Fruit fly (Drosophila melanogaster): ENCODE measurements around the gene DCP2.

The DCP2 gene

dm6 chr3L:15826985-15827635 lies 887 bp upstream of the DCP2 start (continued):
- peak; percentile 89 for TF ChIP-seq net (GFP tag; optimal IDR thresholded peaks at IDR 0.05)
- peak; percentile 88 for TF ChIP-seq CG10669 (GFP tag; optimal IDR thresholded peaks at IDR 0.05)
- peak; percentile 95 for TF ChIP-seq svp (GFP tag)
- peak; percentile 85 for TF ChIP-seq Blimp-1 (GFP tag; optimal IDR thresholded peaks at IDR 0.05)
- peak; percentile 84 for TF ChIP-seq Sox102F (GFP tag; optimal IDR thresholded peaks at IDR 0.05)
- peak; percentile 88 for TF ChIP-seq Sox14 (GFP tag; optimal IDR thresholded peaks at IDR 0.05)
- TF ChIP-seq CG4318 (GFP tag; optimal IDR thresholded peaks at IDR 0.05): peak; percentile 89
- TF ChIP-seq CG9139 (GFP tag; optimal IDR thresholded peaks at IDR 0.05): no peak
- peak; percentile 88 for TF ChIP-seq CG8119 (GFP tag; IDR thresholded peaks at IDR 0.05)
- peak; percentile 92 for TF ChIP-seq CG10631 (GFP tag; optimal IDR thresholded peaks at IDR 0.05)
- TF ChIP-seq Gug (GFP tag; IDR thresholded peaks at IDR 0.05): peak; percentile 57
- TF ChIP-seq CG11294 (GFP tag; IDR thresholded peaks at IDR 0.05): peak; percentile 58; the same call in 1 of the 2 replicates
- TF ChIP-seq CG6276 (GFP tag; optimal IDR thresholded peaks at IDR 0.05): no peak
- peak; percentile 90 for TF ChIP-seq achi (GFP tag; optimal IDR thresholded peaks at IDR 0.05)
- TF ChIP-seq spab (GFP tag; optimal IDR thresholded peaks at IDR 0.05): peak; percentile 88
- peak; percentile 86 for TF ChIP-seq Eip75B (GFP tag; optimal IDR thresholded peaks at IDR 0.05)
- peak; percentile 94 for TF ChIP-seq CG6808 (GFP tag; optimal IDR thresholded peaks at IDR 0.05)
- peak; percentile 88 for TF ChIP-seq Met (GFP tag; optimal IDR thresholded peaks at IDR 0.05)
- peak; percentile 78 for TF ChIP-seq CG1621 (tag; optimal IDR thresholded peaks at IDR 0.05)
- TF ChIP-seq Eip78C (GFP tag): peak; percentile 95
- peak; percentile 90 for TF ChIP-seq CG11762 (GFP tag; optimal IDR thresholded peaks at IDR 0.05; ENCODE audit: insufficient read depth)
- peak; percentile 70 for TF ChIP-seq CG11902 (GFP tag; optimal IDR thresholded peaks at IDR 0.05)
- peak; percentile 86 for TF ChIP-seq CG8319 (GFP tag; optimal IDR thresholded peaks at IDR 0.05)
- TF ChIP-seq ss (GFP tag; optimal IDR thresholded peaks at IDR 0.05): peak in 1 of 2 experiments; percentile 94
- peak; percentile 83 for TF ChIP-seq topi (GFP tag; optimal IDR thresholded peaks at IDR 0.05)
- TF ChIP-seq Hr38 (GFP tag; optimal IDR thresholded peaks at IDR 0.05): no peak
- peak; percentile 79 for TF ChIP-seq cyc (GFP tag; optimal IDR thresholded peaks at IDR 0.05)
- TF ChIP-seq CG7368 (GFP tag; optimal IDR thresholded peaks at IDR 0.05): peak; percentile 78
- TF ChIP-seq fkh (GFP tag; optimal IDR thresholded peaks at IDR 0.05): peak; percentile 68
- TF ChIP-seq dsx (GFP tag; optimal IDR thresholded peaks at IDR 0.05; ENCODE audit: poor library complexity, severe bottlenecking): no peak

- peak; percentile 94 for TF ChIP-seq vri (GFP tag; optimal IDR thresholded peaks at IDR 0.05)
- TF ChIP-seq Eip78C (GFP tag): peak; percentile 76
- no peak for TF ChIP-seq Hr38 (GFP tag; optimal IDR thresholded peaks at IDR 0.05)
- no peak for TF ChIP-seq CG31627 (GFP tag; optimal IDR thresholded peaks at IDR 0.05)
- peak; percentile 6 for TF ChIP-seq CG9139 (GFP tag; optimal IDR thresholded peaks at IDR 0.05)
- no peak for TF ChIP-seq CG10631 (GFP tag; optimal IDR thresholded peaks at IDR 0.05)
- no peak for TF ChIP-seq achi (GFP tag; optimal IDR thresholded peaks at IDR 0.05)
- TF ChIP-seq Blimp-1 (GFP tag; optimal IDR thresholded peaks at IDR 0.05): no peak
- peak; percentile 61; the same call in 1 of the 2 replicates for TF ChIP-seq CG15336 (GFP tag; IDR thresholded peaks at IDR 0.05)
- peak; percentile 28 for TF ChIP-seq CG6276 (GFP tag; optimal IDR thresholded peaks at IDR 0.05)
- TF ChIP-seq CG6163 (GFP tag; IDR thresholded peaks at IDR 0.05): peak; percentile 78
- peak; percentile 31 for TF ChIP-seq Eip93F (GFP tag; optimal IDR thresholded peaks at IDR 0.05)
- no peak for TF ChIP-seq dac (GFP tag; optimal IDR thresholded peaks at IDR 0.05)
- peak; percentile 37 for TF ChIP-seq fd85E (GFP tag; optimal IDR thresholded peaks at IDR 0.05)
- TF ChIP-seq salr (GFP tag; optimal IDR thresholded peaks at IDR 0.05): no peak
- TF ChIP-seq Sox15 (GFP tag; optimal IDR thresholded peaks at IDR 0.05): no peak
- peak; percentile 47 for TF ChIP-seq Sox102F (GFP tag; optimal IDR thresholded peaks at IDR 0.05)
- peak; percentile 21 for TF ChIP-seq Met (GFP tag; optimal IDR thresholded peaks at IDR 0.05)
- TF ChIP-seq net (GFP tag; optimal IDR thresholded peaks at IDR 0.05): peak; percentile 45
- TF ChIP-seq topi (GFP tag; optimal IDR thresholded peaks at IDR 0.05): peak; percentile 35
- no peak for TF ChIP-seq svp (GFP tag)
- TF ChIP-seq Smox (GFP tag; optimal IDR thresholded peaks at IDR 0.05): no peak
- TF ChIP-seq Ets96B (tag; optimal IDR thresholded peaks at IDR 0.05): no peak
- no peak for TF ChIP-seq lz (GFP tag; optimal IDR thresholded peaks at IDR 0.05)
- TF ChIP-seq CG6808 (GFP tag; optimal IDR thresholded peaks at IDR 0.05): no peak
- TF ChIP-seq CG11294 (GFP tag; IDR thresholded peaks at IDR 0.05): no peak
- no peak for TF ChIP-seq CG10669 (GFP tag; optimal IDR thresholded peaks at IDR 0.05)
- TF ChIP-seq Sox14 (GFP tag; optimal IDR thresholded peaks at IDR 0.05): peak; percentile 39
- no peak for TF ChIP-seq esn (GFP tag; optimal IDR thresholded peaks at IDR 0.05)
- peak; percentile 51 for TF ChIP-seq CG16779 (tag; optimal IDR thresholded peaks at IDR 0.05)
- no peak for TF ChIP-seq CG11902 (GFP tag; optimal IDR thresholded peaks at IDR 0.05)
- no peak for TF ChIP-seq fd59A (GFP tag; optimal IDR thresholded peaks at IDR 0.05)
- no peak for TF ChIP-seq CG1621 (tag; optimal IDR thresholded peaks at IDR 0.05)
- no peak for TF ChIP-seq cyc (GFP tag; optimal IDR thresholded peaks at IDR 0.05)
Observed at dm6 chr3L:15825493-15826209, 572 bp downstream of the DCP2 start.

Data from whole organism, prepupa.